Worm (Caenorhabditis elegans) whole organism, young adult: ENCODE data around the gene pho-13.

Source experiments
- F22D6.2 ChIP-seq: sonication (generic microtip); optimal IDR thresholded peaks from 2 replicates; lab custom pipeline; 2016; ENCODE audit warnings: mild to moderate bottlenecking, missing genetic modification characterization, missing compliant biosample characterization
- F49E8.2 ChIP-seq: sonication (generic microtip); optimal IDR thresholded peaks from 3 replicates; lab custom pipeline; 2017; ENCODE audit warnings: missing genetic modification characterization, mild to moderate bottlenecking, missing compliant biosample characterization, antibody characterized with exemption, moderate library complexity; ENCODE audit not compliant: insufficient read depth
- attf-5 ChIP-seq: fragments of 200-800 bp; sonication (Bioruptor generic); optimal IDR thresholded peaks from 2 replicates; lab custom pipeline; 2018; ENCODE audit warnings: mild to moderate bottlenecking, missing genetic modification characterization, missing compliant biosample characterization
- ets-4 ChIP-seq: fragments of 200-800 bp; sonication (Bioruptor generic); optimal IDR thresholded peaks from 2 replicates; lab custom pipeline; 2018; ENCODE audit warnings: mild to moderate bottlenecking, missing genetic modification characterization, missing compliant biosample characterization
- him-1 ChIP-seq: sonication (generic microtip); optimal IDR thresholded peaks from 2 replicates; lab custom pipeline; 2016; ENCODE audit warnings: missing genotype, missing genetic modification reagents, missing genetic modification characterization, missing compliant biosample characterization
- lag-1 ChIP-seq: fragments of 200-800 bp; sonication (Bioruptor generic); IDR thresholded peaks from 2 replicates; pipeline ENCODE4 v1.3.6; 2022; ENCODE audit warnings: missing genetic modification reagents, missing genetic modification characterization, missing compliant biosample characterization
- nhr-80 ChIP-seq: sonication (generic microtip); optimal IDR thresholded peaks from 2 replicates; lab custom pipeline; 2016; ENCODE audit warnings: missing genetic modification characterization, missing compliant biosample characterization
- pha-4 ChIP-seq: fragments of 150-350 bp; sonication (generic microtip); optimal IDR thresholded peaks from 2 replicates; lab custom pipeline; 2014; ENCODE audit warnings: missing biosample characterization, missing genetic modification reagents, missing genetic modification characterization
- repo-1 ChIP-seq: sonication (generic microtip); optimal IDR thresholded peaks from 2 replicates; lab custom pipeline; 2017; ENCODE audit warnings: mild to moderate bottlenecking, missing genetic modification characterization, missing compliant biosample characterization
- sea-2 ChIP-seq: fragments of 200-800 bp; sonication (Bioruptor generic); IDR thresholded peaks from 2 replicates; pipeline ENCODE4 v1.3.6; 2022; ENCODE audit warnings: missing genetic modification characterization, missing compliant biosample characterization
- somi-1 ChIP-seq: fragments of 200-800 bp; sonication (Bioruptor generic); optimal IDR thresholded peaks from 2 replicates; lab custom pipeline; 2018; ENCODE audit warnings: mild to moderate bottlenecking, missing genetic modification characterization, missing compliant biosample characterization
- unc-62 ChIP-seq: fragments of 150-350 bp; optimal IDR thresholded peaks from 2 replicates; lab custom pipeline; 2014; ENCODE audit warnings: missing biosample characterization, missing genetic modification reagents, missing genetic modification characterization
- ztf-6 ChIP-seq: fragments of 200-800 bp; sonication (Bioruptor generic); IDR thresholded peaks from 2 replicates; pipeline ENCODE4 v1.3.6; 2022; ENCODE audit warnings: missing genetic modification reagents, missing genetic modification characterization, missing compliant biosample characterization

DNA sequence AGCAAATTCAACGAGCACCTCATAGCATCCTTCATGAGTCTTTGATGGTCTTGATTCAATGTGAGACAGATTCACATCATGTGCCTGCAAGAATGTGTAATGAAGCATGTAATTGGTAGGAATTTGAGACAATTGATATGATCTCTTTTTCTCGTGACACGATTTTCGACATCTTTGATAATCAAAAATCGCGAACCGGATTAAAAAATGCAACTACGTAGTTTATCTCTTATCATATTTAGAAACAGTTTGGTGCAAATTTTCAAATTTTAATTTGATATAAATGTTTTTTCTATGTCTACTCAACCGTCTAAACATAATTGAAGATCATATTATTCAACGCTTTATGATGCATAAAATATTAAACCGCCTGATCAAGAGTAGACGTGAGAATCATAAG, 42.5 kb downstream of the pho-13 start:
- TF ChIP-seq F22D6.2 (tag; lab: Kevin White, UChicago): no peak
- no peak for TF ChIP-seq nhr-80 (tag; lab: Kevin White, UChicago)
- TF ChIP-seq him-1: no peak
- TF ChIP-seq F49E8.2 (tag; lab: Kevin White, UChicago): no peak
- TF ChIP-seq attf-5 (GFP tag; lab: Kevin White, UChicago): no peak
- no peak for TF ChIP-seq somi-1
- no peak for TF ChIP-seq ets-4
- no peak for TF ChIP-seq lag-1 (GFP tag; lab: Robert Waterston, UW)
- no peak for TF ChIP-seq repo-1 (tag; lab: Kevin White, UChicago)
- no peak for TF ChIP-seq unc-62
- no peak for TF ChIP-seq pha-4 (tag; lab: Kevin White, UChicago)
- no peak for TF ChIP-seq ztf-6 (GFP tag; lab: Robert Waterston, UW)
- no peak for TF ChIP-seq sea-2
